Fruit fly (Drosophila melanogaster) whole organism, embryonic: ENCODE data around the gene MCU.

Experiments used
- BEAF-32 ChIP-seq: fragments of 200-800 bp; sonication (Bioruptor generic); optimal IDR thresholded peaks from 3 replicates; lab custom pipeline; 2017; ENCODE audit warnings: missing biosample characterization, missing genetic modification characterization, mild to moderate bottlenecking, moderate library complexity, missing genetic modification reagents
- CG10979 ChIP-seq: fragments of 200-800 bp; sonication (Bioruptor generic); optimal IDR thresholded peaks from 2 replicates; lab custom pipeline; 2018; ENCODE audit warnings: missing biosample characterization, mild to moderate bottlenecking, missing genetic modification characterization, moderate library complexity
- CG11456 ChIP-seq: fragments of 200-800 bp; sonication (Bioruptor generic); IDR thresholded peaks from 3 replicates; pipeline ENCODE4 v1.3.6; 2022; ENCODE audit warnings: missing biosample characterization, missing genetic modification characterization
- CG12942 ChIP-seq: fragments of 200-800 bp; sonication (Bioruptor generic); optimal IDR thresholded peaks from 3 replicates; lab custom pipeline; 2016; ENCODE audit warnings: missing biosample characterization, missing genetic modification characterization
- CG13123 ChIP-seq: fragments of 200-800 bp; sonication (Bioruptor generic); optimal IDR thresholded peaks from 2 replicates; lab custom pipeline; 2016; ENCODE audit warnings: missing biosample characterization, missing genetic modification characterization
- CG14710 ChIP-seq: fragments of 200-800 bp; sonication (Bioruptor generic); optimal IDR thresholded peaks from 3 replicates; lab custom pipeline; 2019; ENCODE audit warnings: missing biosample characterization, mild to moderate bottlenecking, missing genetic modification characterization, moderate library complexity
- CG15011 ChIP-seq: fragments of 200-800 bp; sonication (Bioruptor generic); optimal IDR thresholded peaks from 3 replicates; lab custom pipeline; 2018; ENCODE audit warnings: missing biosample characterization, mild to moderate bottlenecking, missing genetic modification characterization
- CG1647 ChIP-seq: fragments of 200-800 bp; sonication (Bioruptor generic); optimal IDR thresholded peaks from 3 replicates; lab custom pipeline; 2016; ENCODE audit warnings: missing biosample characterization, missing genetic modification characterization
- CG16863 ChIP-seq: fragments of 200-800 bp; sonication (Bioruptor generic); optimal IDR thresholded peaks from 3 replicates; lab custom pipeline; 2016; ENCODE audit warnings: missing biosample characterization, missing genetic modification characterization
- CG17328 ChIP-seq: fragments of 200-800 bp; sonication (Bioruptor generic); IDR thresholded peaks from 2 replicates; pipeline ENCODE4 v1.3.6; 2022; ENCODE audit warnings: missing biosample characterization, missing genetic modification characterization
- CG17361 ChIP-seq: fragments of 200-800 bp; sonication (Bioruptor generic); IDR thresholded peaks from 3 replicates; pipeline ENCODE4 v1.3.6; 2022; ENCODE audit warnings: missing biosample characterization, missing genetic modification characterization
- CG31388 ChIP-seq: fragments of 200-800 bp; sonication (Bioruptor generic); optimal IDR thresholded peaks from 2 replicates; lab custom pipeline; 2016; ENCODE audit warnings: missing biosample characterization, missing genetic modification characterization
- CG31441 ChIP-seq: fragments of 200-800 bp; sonication (Bioruptor generic); IDR thresholded peaks from 2 replicates; pipeline ENCODE4 v1.3.6; 2022; ENCODE audit warnings: missing biosample characterization, missing genetic modification characterization
- CG33213 ChIP-seq: fragments of 200-800 bp; sonication (Bioruptor generic); optimal IDR thresholded peaks from 3 replicates; lab custom pipeline; 2016; ENCODE audit warnings: missing biosample characterization, missing genetic modification characterization
- CG3726 ChIP-seq: fragments of 200-800 bp; sonication (Bioruptor generic); IDR thresholded peaks from 3 replicates; pipeline ENCODE4, ENCODE4 v1.3.6; 2022; ENCODE audit warnings: missing biosample characterization, missing genetic modification characterization
- CG3995 ChIP-seq: fragments of 200-800 bp; sonication (Bioruptor generic); optimal IDR thresholded peaks from 3 replicates; lab custom pipeline; 2016; ENCODE audit warnings: missing biosample characterization, missing genetic modification characterization
- CG4282 ChIP-seq: fragments of 200-800 bp; sonication (Bioruptor generic); optimal IDR thresholded peaks from 2 replicates; lab custom pipeline; 2016; ENCODE audit warnings: missing biosample characterization, missing genetic modification characterization
- CG5245 ChIP-seq: fragments of 200-800 bp; sonication (Bioruptor generic); optimal IDR thresholded peaks from 3 replicates; lab custom pipeline; 2016; ENCODE audit warnings: missing biosample characterization, missing genetic modification characterization
- CG6272 ChIP-seq: fragments of 200-800 bp; sonication (Bioruptor generic); IDR thresholded peaks from 2 replicates; pipeline ENCODE4 v1.3.6; 2022; ENCODE audit warnings: missing biosample characterization, missing genetic modification characterization
- CG6689 ChIP-seq: fragments of 200-800 bp; sonication (Bioruptor generic); IDR thresholded peaks from 2 replicates; pipeline ENCODE4 v1.3.6; 2022; ENCODE audit warnings: missing biosample characterization, missing genetic modification characterization
- CG8089 ChIP-seq: fragments of 200-800 bp; sonication (Bioruptor generic); optimal IDR thresholded peaks from 3 replicates; lab custom pipeline; 2016; ENCODE audit warnings: missing biosample characterization, missing genetic modification characterization
- CG8290 ChIP-seq, 3 experiments: fragments of 200-800 bp; sonication (Bioruptor generic); optimal IDR thresholded peaks; 2 replicates each; lab custom pipeline; 2016 to 2019; ENCODE audit warnings: missing biosample characterization in 3 of 3, missing genetic modification characterization in 3 of 3, mild to moderate bottlenecking in 2 of 3, moderate library complexity in 1 of 3
- CG8388 ChIP-seq: fragments of 200-800 bp; sonication (Bioruptor generic); optimal IDR thresholded peaks from 2 replicates; lab custom pipeline; 2019; ENCODE audit warnings: missing biosample characterization, mild to moderate bottlenecking, missing genetic modification characterization, moderate library complexity
- CG8924 ChIP-seq: fragments of 200-800 bp; optimal IDR thresholded peaks from 3 replicates; lab custom pipeline; 2019; ENCODE audit warnings: missing biosample characterization, mild to moderate bottlenecking, missing genetic modification characterization, moderate library complexity
- CHES-1-like ChIP-seq: fragments of 200-800 bp; sonication (Bioruptor generic); optimal IDR thresholded peaks from 2 replicates; lab custom pipeline; 2016; ENCODE audit warnings: missing biosample characterization, missing genetic modification characterization
- Chrac-16 ChIP-seq: fragments of 200-800 bp; sonication (Bioruptor generic); optimal IDR thresholded peaks from 3 replicates; lab custom pipeline; 2016; ENCODE audit warnings: missing biosample characterization, missing genetic modification characterization
- CkIIα-i1 ChIP-seq: fragments of 200-800 bp; sonication (Bioruptor generic); IDR thresholded peaks from 2 replicates; pipeline ENCODE4 v1.3.6; 2022; ENCODE audit warnings: missing biosample characterization, missing genetic modification characterization
- Dbx ChIP-seq: fragments of 200-800 bp; sonication (Bioruptor generic); IDR thresholded peaks from 3 replicates; pipeline ENCODE4 v1.3.6; 2022; ENCODE audit warnings: missing biosample characterization, missing genetic modification characterization
- Dll ChIP-seq: fragments of 200-800 bp; sonication (Bioruptor generic); IDR thresholded peaks from 4 replicates; pipeline ENCODE4 v1.3.6; 2022; ENCODE audit warnings: missing biosample characterization, missing genetic modification characterization; ENCODE audit not compliant: partially characterized antibody
- Doc2 ChIP-seq: fragments of 200-800 bp; sonication (Bioruptor generic); IDR thresholded peaks from 2 replicates; pipeline ENCODE4 v1.3.6; 2022; ENCODE audit warnings: missing biosample characterization, missing genetic modification characterization
- Gsc ChIP-seq: fragments of 200-800 bp; sonication (Bioruptor generic); IDR thresholded peaks from 2 replicates; pipeline ENCODE4 v1.3.6; 2022; ENCODE audit warnings: missing biosample characterization, missing genetic modification characterization
- Gug ChIP-seq: fragments of 200-800 bp; sonication (Bioruptor generic); IDR thresholded peaks from 4 replicates; pipeline ENCODE4 v1.3.6; 2022; ENCODE audit warnings: missing biosample characterization, missing genetic modification characterization
- HmgZ ChIP-seq: fragments of 200-800 bp; sonication (Bioruptor generic); optimal IDR thresholded peaks from 2 replicates; lab custom pipeline; 2018; ENCODE audit warnings: missing biosample characterization, mild to moderate bottlenecking, missing genetic modification characterization
- Hr3 ChIP-seq: fragments of 200-800 bp; sonication (Bioruptor generic); optimal IDR thresholded peaks from 3 replicates; lab custom pipeline; 2016; ENCODE audit warnings: missing biosample characterization, missing genetic modification characterization
- Max ChIP-seq: fragments of 200-800 bp; sonication (Bioruptor generic); optimal IDR thresholded peaks from 2 replicates; lab custom pipeline; 2016; ENCODE audit warnings: missing biosample characterization, mild to moderate bottlenecking, missing genetic modification characterization
- Trl ChIP-seq, 3 experiments: fragments of >200 bp in 2 of 3; fragments of 200-800 bp in 1 of 3; sonication (Bioruptor generic) in 1 of 3; optimal IDR thresholded peaks; 2 replicates in 1 of 3; 3 replicates in 2 of 3; lab custom pipeline; 2016 to 2017; ENCODE audit warnings: missing biosample characterization in 1 of 3, missing genetic modification characterization in 1 of 3
- ab ChIP-seq: fragments of 200-800 bp; sonication (Bioruptor generic); optimal IDR thresholded peaks from 2 replicates; lab custom pipeline; 2016; ENCODE audit warnings: missing biosample characterization, missing genetic modification characterization
- ash1 ChIP-seq: fragments of 200-800 bp; sonication (Bioruptor generic); optimal IDR thresholded peaks from 2 replicates; lab custom pipeline; 2018; ENCODE audit warnings: missing biosample characterization, mild to moderate bottlenecking, missing genetic modification characterization
- chm ChIP-seq: fragments of 200-800 bp; sonication (Bioruptor generic); IDR thresholded peaks from 2 replicates; pipeline ENCODE4 v1.3.6; 2022; ENCODE audit warnings: missing biosample characterization, missing genetic modification characterization
- crp ChIP-seq, 2 experiments: fragments of 200-800 bp; sonication (Bioruptor generic); optimal IDR thresholded peaks; 2 replicates in 1 of 2; 3 replicates in 1 of 2; lab custom pipeline; 2017; ENCODE audit warnings: missing biosample characterization in 2 of 2, missing genetic modification characterization in 2 of 2, mild to moderate bottlenecking in 1 of 2, moderate library complexity in 1 of 2
- dmrt99B ChIP-seq: fragments of 200-800 bp; sonication (Bioruptor generic); optimal IDR thresholded peaks from 2 replicates; lab custom pipeline; 2018; ENCODE audit warnings: missing biosample characterization, mild to moderate bottlenecking, missing genetic modification characterization, moderate library complexity
- pan ChIP-seq, 4 experiments: fragments of >200 bp in 3 of 4; fragments of 200-800 bp in 1 of 4; sonication (Bioruptor generic) in 1 of 4; optimal IDR thresholded peaks in 3 of 4; IDR thresholded peaks in 1 of 4; 2 replicates each; pipeline versions ENCODE4 v1.3.6 to Lab custom; 2017 to 2022; ENCODE audit warnings: missing biosample characterization in 2 of 4, missing genetic modification characterization in 2 of 4, mixed read lengths in 1 of 4
- psq ChIP-seq: fragments of 200-800 bp; sonication (Bioruptor generic); optimal IDR thresholded peaks from 2 replicates; lab custom pipeline; 2017; ENCODE audit warnings: missing biosample characterization, missing genetic modification characterization
- ranshi ChIP-seq: fragments of 200-800 bp; sonication (Bioruptor generic); IDR thresholded peaks from 2 replicates; pipeline ENCODE4 v1.3.6; 2022; ENCODE audit warnings: missing biosample characterization, missing genetic modification characterization
- scrt ChIP-seq: fragments of 200-800 bp; sonication (Bioruptor generic); optimal IDR thresholded peaks from 2 replicates; lab custom pipeline; 2018; ENCODE audit warnings: missing biosample characterization, mild to moderate bottlenecking, missing genetic modification characterization, moderate library complexity
- slou ChIP-seq: fragments of 200-800 bp; sonication (Bioruptor generic); optimal IDR thresholded peaks from 3 replicates; lab custom pipeline; 2016; ENCODE audit warnings: missing biosample characterization, missing genetic modification characterization
- ttk ChIP-seq: fragments of 200-800 bp; sonication (Bioruptor generic); IDR thresholded peaks from 2 replicates; pipeline ENCODE4 v2.1.2; 2022; ENCODE audit warnings: missing biosample characterization, missing genetic modification characterization
- unc-4 ChIP-seq: fragments of 200-800 bp; sonication (Bioruptor generic); IDR thresholded peaks from 2 replicates; pipeline ENCODE4 v1.3.6; 2022; ENCODE audit warnings: missing biosample characterization, missing genetic modification characterization; ENCODE audit not compliant: partially characterized antibody
- unpg ChIP-seq: fragments of 200-800 bp; sonication (Bioruptor generic); optimal IDR thresholded peaks from 3 replicates; lab custom pipeline; 2018; ENCODE audit warnings: missing biosample characterization, mild to moderate bottlenecking, missing genetic modification characterization, moderate library complexity
- vfl ChIP-seq: fragments of 200-800 bp; sonication (Bioruptor generic); optimal IDR thresholded peaks from 2 replicates; lab custom pipeline; 2016; ENCODE audit warnings: missing biosample characterization, missing genetic modification characterization

MCU gene

DNA sequence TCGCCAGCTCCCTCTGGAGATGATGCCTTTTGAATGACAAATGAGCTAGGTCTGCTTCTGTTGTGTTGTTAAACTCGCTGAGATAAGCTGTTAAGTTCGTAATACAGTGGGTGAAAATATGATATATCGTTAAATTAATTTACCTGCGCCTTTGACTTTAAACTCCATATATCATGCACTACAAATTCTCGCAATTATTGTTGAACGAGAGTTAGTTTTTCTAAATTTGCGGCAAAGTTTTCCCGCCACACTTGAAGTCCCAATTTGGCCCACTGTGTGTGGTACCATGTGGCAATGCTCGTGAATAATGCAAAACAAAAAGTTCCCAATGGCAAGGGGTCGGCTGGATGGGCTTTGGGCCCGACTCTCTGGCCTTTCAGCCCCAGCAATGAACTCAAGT is 26.2 kb downstream of the MCU start:
- TF ChIP-seq CG8089 (GFP tag; lab: Kevin White, UChicago) (peak; percentile 32), CG10979 (tag; lab: Kevin White, UChicago) (no peak), scrt (GFP tag; lab: Kevin White, UChicago) (peak; percentile 52), unc-4 (GFP tag; lab: Robert Waterston, UW) (no peak), CG14710 (tag; lab: Kevin White, UChicago) (no peak), CG15011 (peak; percentile 27), CG11456 (peak; percentile 45; the same call in 1 of the 3 replicates), HmgZ (peak; percentile 42), CG1647 (peak; percentile 29), dmrt99B (tag; lab: Kevin White, UChicago) (peak; percentile 87), CG8290 (GFP tag; optimal IDR thresholded peaks at IDR 0.05; lab: Kevin White, UChicago) (no peak), CG8290 (tag; optimal IDR thresholded peaks at IDR 0.05; lab: Kevin White, UChicago) (no peak), Gsc (GFP tag; lab: Robert Waterston, UW) (0 out of 2 replicates have a peak, but pooled peaks have one; percentile 7), Chrac-16 (GFP tag; lab: Kevin White, UChicago) (peak; percentile 14), ab (GFP tag; lab: Kevin White, UChicago) (no peak), CHES-1-like (GFP tag; lab: Kevin White, UChicago) (peak; percentile 25), CkIIα-i1 (0 out of 2 replicates have a peak, but pooled peaks have one; percentile 18), CG8924 (tag; lab: Kevin White, UChicago) (peak; percentile 59), CG5245 (GFP tag; lab: Kevin White, UChicago) (peak; percentile 38), CG33213 (GFP tag; lab: Kevin White, UChicago) (no peak), CG6689 (peak; percentile 68), vfl (GFP tag; lab: Kevin White, UChicago) (no peak), CG3995 (GFP tag; lab: Kevin White, UChicago) (no peak), CG31441 (peak; percentile 58), ash1 (GFP tag; lab: Kevin White, UChicago) (no peak), Doc2 (GFP tag; lab: Robert Waterston, UW) (no peak), ttk (GFP tag; lab: Robert Waterston, UW) (peak; percentile 87), pan (optimal IDR thresholded peaks at IDR 0.05; lab: Kevin White, UChicago) (no peak), pan (GFP tag; optimal IDR thresholded peaks at IDR 0.05 in 1 of 2, IDR thresholded peaks at IDR 0.05 in 1 of 2) (peak in 1 of 2 experiments; percentile 88), BEAF-32 (GFP tag; lab: Kevin White, UChicago) (no peak), crp (GFP tag; optimal IDR thresholded peaks at IDR 0.05; lab: Kevin White, UChicago) (no peak), slou (GFP tag; lab: Kevin White, UChicago) (no peak), Trl (optimal IDR thresholded peaks at IDR 0.05; lab: Kevin White, UChicago) (no peak), Trl (GFP tag; optimal IDR thresholded peaks at IDR 0.05; lab: Kevin White, UChicago) (peak; percentile 5), Dbx (GFP tag; lab: Robert Waterston, UW) (peak; percentile 47; the same call in 1 of the 3 replicates), CG6272 (no peak), CG17361 (no peak; the same call in 1 of the 3 replicates), CG8388 (GFP tag; lab: Kevin White, UChicago) (no peak), CG3726 (GFP tag; lab: Robert Waterston, UW) (0 out of 3 replicates have a peak, but pooled peaks have one; percentile 19), Dll (GFP tag; lab: Robert Waterston, UW) (no peak), CG12942 (peak; percentile 25), chm (GFP tag; lab: Robert Waterston, UW) (no peak), unpg (GFP tag; lab: Kevin White, UChicago) (peak; percentile 69), psq (no peak), Hr3 (GFP tag; lab: Kevin White, UChicago) (peak; percentile 27), Max (no peak), CG31388 (no peak), CG4282 (GFP tag; lab: Kevin White, UChicago) (peak; percentile 9), CG16863 (GFP tag; lab: Kevin White, UChicago) (peak; percentile 36), CG17328 (GFP tag; lab: Robert Waterston, UW) (peak; percentile 74), CG13123 (no peak), Gug (GFP tag; lab: Robert Waterston, UW) (peak; percentile 48; the same call in 2 of the 4 replicates), ranshi (GFP tag; lab: Robert Waterston, UW) (peak; percentile 61)
